Worm (Caenorhabditis elegans): ENCODE results near the gene F44A2.3.

- no peak for TF ChIP-seq spr-3 (GFP tag; optimal IDR thresholded peaks at IDR 0.05)
- no peak for TF ChIP-seq dpl-1 (GFP tag; optimal IDR thresholded peaks at IDR 0.05)
- TF ChIP-seq unc-130 (GFP tag; optimal IDR thresholded peaks at IDR 0.05) = no peak
- no peak for TF ChIP-seq nhr-77 (tag; optimal IDR thresholded peaks at IDR 0.05)
- TF ChIP-seq lin-13 (GFP tag; optimal IDR thresholded peaks at IDR 0.05) = no peak
- no peak for TF ChIP-seq egl-27 (tag; optimal IDR thresholded peaks at IDR 0.05)
- TF ChIP-seq unc-62 (GFP tag; optimal IDR thresholded peaks at IDR 0.05 in 1 of 2) = no peak
- no peak for TF ChIP-seq unc-62 (tag; optimal IDR thresholded peaks at IDR 0.05)
- no peak for TF ChIP-seq ztf-11 (tag; optimal IDR thresholded peaks at IDR 0.05)
- no peak for TF ChIP-seq unc-39 (tag; optimal IDR thresholded peaks at IDR 0.05)
- TF ChIP-seq snpc-4 (tag; optimal IDR thresholded peaks at IDR 0.05) = no peak
- TF ChIP-seq ceh-28 (tag; optimal IDR thresholded peaks at IDR 0.05) = no peak
These were observed 21.8 kb upstream of the F44A2.3 start for ce11 chrV:9283452-9283851.
